Fruit fly (Drosophila melanogaster): ENCODE results near the gene LSm-4.

The LSm-4 gene

dm6 chr2L:10366525-10366924 is 38.5 kb downstream of the LSm-4 start, which contains the start of gene CG5056 (continued):
- TF ChIP-seq CG10654 (GFP tag; optimal IDR thresholded peaks at IDR 0.05), result no peak
- TF ChIP-seq CG11504 (tag; optimal IDR thresholded peaks at IDR 0.05), result no peak
- no peak for TF ChIP-seq CG3726 (GFP tag; IDR thresholded peaks at IDR 0.05)
- TF ChIP-seq dm (GFP tag; optimal IDR thresholded peaks at IDR 0.05), result no peak
- TF ChIP-seq CHES-1-like (GFP tag; optimal IDR thresholded peaks at IDR 0.05), result no peak
- no peak for TF ChIP-seq Spps (tag; optimal IDR thresholded peaks at IDR 0.05)
- no peak for TF ChIP-seq CG7745 (tag; optimal IDR thresholded peaks at IDR 0.05)
- no peak for TF ChIP-seq bowl (GFP tag; IDR thresholded peaks at IDR 0.05)
- no peak for TF ChIP-seq pan (optimal IDR thresholded peaks at IDR 0.05)
- no peak for TF ChIP-seq pan (GFP tag; optimal IDR thresholded peaks at IDR 0.05 in 1 of 2, IDR thresholded peaks at IDR 0.05 in 1 of 2)
- peak; percentile 17 for TF ChIP-seq Max (GFP tag; optimal IDR thresholded peaks at IDR 0.05)
- TF ChIP-seq sd (tag; optimal IDR thresholded peaks at IDR 0.05), result no peak
- peak; percentile 95 for TF ChIP-seq pfk (GFP tag; optimal IDR thresholded peaks at IDR 0.05)
- no peak for TF ChIP-seq fd102C (GFP tag; optimal IDR thresholded peaks at IDR 0.05)
- no peak for TF ChIP-seq wdn (GFP tag; IDR thresholded peaks at IDR 0.05)
- no peak for TF ChIP-seq wor (GFP tag; IDR thresholded peaks at IDR 0.05)
- no peak for TF ChIP-seq CG14050 (GFP tag; IDR thresholded peaks at IDR 0.05)
- no peak for TF ChIP-seq CG15479 (GFP tag; optimal IDR thresholded peaks at IDR 0.05)
- no peak for TF ChIP-seq CG11085 (GFP tag; IDR thresholded peaks at IDR 0.05)
- no peak for TF ChIP-seq CG7786 (GFP tag; optimal IDR thresholded peaks at IDR 0.05)
- TF ChIP-seq CG12391 (tag; optimal IDR thresholded peaks at IDR 0.05), result peak; percentile 47
- no peak for TF ChIP-seq chif (GFP tag; optimal IDR thresholded peaks at IDR 0.05)
- no peak for TF ChIP-seq kni (GFP tag; optimal IDR thresholded peaks at IDR 0.05)
- TF ChIP-seq MESR4 (GFP tag; optimal IDR thresholded peaks at IDR 0.05), result peak; percentile 95
- TF ChIP-seq ewg (GFP tag; optimal IDR thresholded peaks at IDR 0.05), result peak; percentile 41
- TF ChIP-seq croc (GFP tag; conservative IDR thresholded peaks at IDR 0.05), result no peak
- TF ChIP-seq CG8290 (GFP tag; optimal IDR thresholded peaks at IDR 0.05), result peak; percentile 12
- no peak for TF ChIP-seq CG8290 (tag; optimal IDR thresholded peaks at IDR 0.05)
- no peak for TF ChIP-seq CG12236 (GFP tag; optimal IDR thresholded peaks at IDR 0.05)
- TF ChIP-seq CG6791 (GFP tag; IDR thresholded peaks at IDR 0.05; ENCODE audit: partially characterized antibody), result 0 out of 3 replicates have a peak, but pooled peaks have one; percentile 25
- TF ChIP-seq Eip74EF (GFP tag; optimal IDR thresholded peaks at IDR 0.05), result no peak
- TF ChIP-seq gcm (GFP tag; optimal IDR thresholded peaks at IDR 0.05), result no peak
- TF ChIP-seq CoRest (tag; optimal IDR thresholded peaks at IDR 0.05), result no peak
- TF ChIP-seq CG31224 (GFP tag; IDR thresholded peaks at IDR 0.05), result no peak
- TF ChIP-seq Dip3 (GFP tag; optimal IDR thresholded peaks at IDR 0.05), result no peak
- TF ChIP-seq Ets65A (GFP tag), result no peak
- no peak; the same call in 1 of the 2 replicates for TF ChIP-seq al (GFP tag; IDR thresholded peaks at IDR 0.05)
- no peak for TF ChIP-seq CG6854 (GFP tag; optimal IDR thresholded peaks at IDR 0.05)
- no peak for TF ChIP-seq Gug (GFP tag; IDR thresholded peaks at IDR 0.05)
- TF ChIP-seq Neu2 (GFP tag; optimal IDR thresholded peaks at IDR 0.05; ENCODE audit: borderline replicate concordance), result no peak
- peak; percentile 44 for TF ChIP-seq nom (GFP tag; optimal IDR thresholded peaks at IDR 0.05)
- TF ChIP-seq CG14860 (GFP tag; IDR thresholded peaks at IDR 0.05; ENCODE audit: partially characterized antibody), result no peak
- no peak for TF ChIP-seq CG18476 (GFP tag; optimal IDR thresholded peaks at IDR 0.05)
- peak; percentile 62 for TF ChIP-seq HmgZ (tag; optimal IDR thresholded peaks at IDR 0.05)
- TF ChIP-seq CG4617 (GFP tag; optimal IDR thresholded peaks at IDR 0.05; ENCODE audit: borderline replicate concordance), result peak; percentile 94
- no peak for TF ChIP-seq CG9215 (GFP tag; IDR thresholded peaks at IDR 0.05)
- no peak for TF ChIP-seq Ravus (GFP tag; IDR thresholded peaks at IDR 0.05)
- no peak for TF ChIP-seq Hr51 (GFP tag; optimal IDR thresholded peaks at IDR 0.05)
- TF ChIP-seq oc (tag; optimal IDR thresholded peaks at IDR 0.05), result no peak
- TF ChIP-seq Drgx (GFP tag; IDR thresholded peaks at IDR 0.05), result no peak
- TF ChIP-seq CG4404 (GFP tag; IDR thresholded peaks at IDR 0.05), result no peak

All from whole organism, embryonic.